Worm (Caenorhabditis elegans) whole organism, L3 larva: Measurements from ENCODE around the gene ZK1098.11.
A peak's percentile ranks its signal among the peaks of the same experiment; 100 is the strongest.

Experiments used
- R02D3.7 ChIP-seq: fragments of 150-350 bp; optimal IDR thresholded peaks from 2 replicates; lab custom pipeline; 2014; ENCODE audit warnings: missing biosample characterization, missing genetic modification characterization
- ZK546.5 ChIP-seq: sonication (generic microtip); optimal IDR thresholded peaks from 2 replicates; lab custom pipeline; 2017; ENCODE audit warnings: missing biosample characterization, missing genetic modification characterization
- ama-1 ChIP-seq: fragments of 150-350 bp; optimal IDR thresholded peaks from 2 replicates; lab custom pipeline; 2018
- ceh-28 ChIP-seq: fragments of 150-350 bp; optimal IDR thresholded peaks from 2 replicates; lab custom pipeline; 2014; ENCODE audit warnings: missing biosample characterization, missing genetic modification reagents, missing genetic modification characterization
- ceh-82 ChIP-seq: fragments of 150-350 bp; optimal IDR thresholded peaks from 2 replicates; lab custom pipeline; 2014; ENCODE audit warnings: missing biosample characterization, missing genetic modification characterization
- daf-12 ChIP-seq: fragments of 150-350 bp; optimal IDR thresholded peaks from 2 replicates; lab custom pipeline; 2014; ENCODE audit warnings: missing biosample characterization, missing genetic modification reagents, missing genetic modification characterization
- egl-27 ChIP-seq: sonication (generic microtip); optimal IDR thresholded peaks from 4 replicates; lab custom pipeline; 2017; ENCODE audit warnings: missing biosample characterization, missing genetic modification reagents, missing genetic modification characterization
- elt-1 ChIP-seq: fragments of 150-350 bp; optimal IDR thresholded peaks from 2 replicates; lab custom pipeline; 2014; ENCODE audit warnings: missing biosample characterization, missing genetic modification characterization
- elt-2 ChIP-seq: sonication (generic microtip); optimal IDR thresholded peaks from 2 replicates; lab custom pipeline; 2016; ENCODE audit warnings: missing genetic modification reagents, mild to moderate bottlenecking, missing genetic modification characterization, missing compliant biosample characterization
- eor-1 ChIP-seq, 2 experiments: fragments of 150-350 bp; optimal IDR thresholded peaks; 2 replicates each; lab custom pipeline; 2014 to 2018; ENCODE audit warnings: missing biosample characterization in 2 of 2, missing genetic modification characterization in 2 of 2
- fkh-10 ChIP-seq: sonication (generic microtip); optimal IDR thresholded peaks from 2 replicates; lab custom pipeline; 2017; ENCODE audit warnings: missing biosample characterization, missing genetic modification reagents, missing genetic modification characterization
- fkh-2 ChIP-seq: fragments of 150-350 bp; optimal IDR thresholded peaks from 2 replicates; lab custom pipeline; 2014; ENCODE audit warnings: missing biosample characterization, missing genetic modification reagents, missing genetic modification characterization
- fos-1 ChIP-seq: fragments of 150-350 bp; optimal IDR thresholded peaks from 2 replicates; lab custom pipeline; 2014; ENCODE audit warnings: missing biosample characterization, missing genetic modification characterization
- hmg-11 ChIP-seq: sonication (generic microtip); optimal IDR thresholded peaks from 2 replicates; lab custom pipeline; 2016; ENCODE audit warnings: missing genetic modification characterization, missing compliant biosample characterization
- jun-1 ChIP-seq: fragments of 150-350 bp; optimal IDR thresholded peaks from 2 replicates; lab custom pipeline; 2014; ENCODE audit warnings: missing biosample characterization, missing genetic modification reagents, missing genetic modification characterization
- lin-15B ChIP-seq: fragments of 150-350 bp; optimal IDR thresholded peaks from 2 replicates; lab custom pipeline; 2014; ENCODE audit warnings: missing biosample characterization, missing genetic modification characterization
- lin-39 ChIP-seq: fragments of 150-350 bp; optimal IDR thresholded peaks from 2 replicates; lab custom pipeline; 2018; ENCODE audit warnings: missing biosample characterization, missing genetic modification reagents, missing genetic modification characterization
- lsy-12 ChIP-seq: sonication (generic microtip); optimal IDR thresholded peaks from 2 replicates; lab custom pipeline; 2016; ENCODE audit warnings: mild to moderate bottlenecking, missing genetic modification characterization, missing compliant biosample characterization
- mdl-1 ChIP-seq: fragments of 150-350 bp; optimal IDR thresholded peaks from 2 replicates; lab custom pipeline; 2014; ENCODE audit warnings: missing biosample characterization, missing genetic modification characterization
- mml-1 ChIP-seq: fragments of 150-350 bp; sonication (generic microtip); optimal IDR thresholded peaks from 3 replicates; lab custom pipeline; 2014; ENCODE audit warnings: missing biosample characterization, missing genetic modification characterization
- nfya-1 ChIP-seq: sonication (generic microtip); optimal IDR thresholded peaks from 2 replicates; lab custom pipeline; 2017; ENCODE audit warnings: missing genetic modification characterization, mild to moderate bottlenecking, missing compliant biosample characterization, antibody characterized with exemption, moderate library complexity; ENCODE audit not compliant: insufficient read depth
- nhr-11 ChIP-seq: fragments of 150-350 bp; optimal IDR thresholded peaks from 2 replicates; lab custom pipeline; 2014; ENCODE audit warnings: missing biosample characterization, missing genetic modification characterization
- nhr-12 ChIP-seq: fragments of 150-350 bp; optimal IDR thresholded peaks from 2 replicates; lab custom pipeline; 2014; ENCODE audit warnings: missing biosample characterization, missing genetic modification characterization
- nhr-23 ChIP-seq: fragments of 150-350 bp; optimal IDR thresholded peaks from 2 replicates; lab custom pipeline; 2014; ENCODE audit warnings: missing biosample characterization, missing genetic modification reagents, missing genetic modification characterization
- nhr-237 ChIP-seq: fragments of 150-350 bp; optimal IDR thresholded peaks from 2 replicates; lab custom pipeline; 2014; ENCODE audit warnings: missing biosample characterization, missing genetic modification characterization
- nhr-25 ChIP-seq: sonication (generic microtip); optimal IDR thresholded peaks from 2 replicates; lab custom pipeline; 2017; ENCODE audit warnings: missing biosample characterization, missing genetic modification characterization
- nhr-28 ChIP-seq: fragments of 150-350 bp; optimal IDR thresholded peaks from 2 replicates; lab custom pipeline; 2014; ENCODE audit warnings: missing biosample characterization, missing genetic modification characterization
- nhr-43 ChIP-seq: sonication (generic microtip); optimal IDR thresholded peaks from 2 replicates; lab custom pipeline; 2016; ENCODE audit warnings: mild to moderate bottlenecking, missing genetic modification characterization, missing compliant biosample characterization; ENCODE audit not compliant: poor library complexity, severe bottlenecking
- nhr-67 ChIP-seq: fragments of 150-350 bp; optimal IDR thresholded peaks from 2 replicates; lab custom pipeline; 2014; ENCODE audit warnings: missing biosample characterization, missing genetic modification characterization
- nhr-77 ChIP-seq: fragments of 150-350 bp; optimal IDR thresholded peaks from 2 replicates; lab custom pipeline; 2014; ENCODE audit warnings: missing biosample characterization, missing genetic modification characterization
- pha-4 ChIP-seq: fragments of 150-350 bp; optimal IDR thresholded peaks from 2 replicates; lab custom pipeline; 2014; ENCODE audit warnings: missing biosample characterization, missing genetic modification reagents, missing genetic modification characterization
- pqm-1 ChIP-seq: fragments of 150-350 bp; optimal IDR thresholded peaks from 2 replicates; lab custom pipeline; 2017; ENCODE audit warnings: missing biosample characterization, missing genetic modification characterization, inconsistent platforms
- sea-2 ChIP-seq: fragments of 150-350 bp; sonication (generic microtip); optimal IDR thresholded peaks from 4 replicates; lab custom pipeline; 2014; ENCODE audit warnings: missing biosample characterization, missing genetic modification reagents, missing genetic modification characterization
- skn-1 ChIP-seq: fragments of 150-350 bp; optimal IDR thresholded peaks from 2 replicates; lab custom pipeline; 2014; ENCODE audit warnings: missing biosample characterization, missing genetic modification characterization
- tbx-2 ChIP-seq: sonication (generic microtip); optimal IDR thresholded peaks from 2 replicates; lab custom pipeline; 2016; ENCODE audit warnings: mild to moderate bottlenecking, missing genetic modification characterization, missing compliant biosample characterization
- unc-39 ChIP-seq: sonication (generic microtip); optimal IDR thresholded peaks from 4 replicates; lab custom pipeline; 2017; ENCODE audit warnings: missing biosample characterization, missing genetic modification characterization
- unc-62 ChIP-seq: fragments of 150-350 bp; sonication (generic microtip); optimal IDR thresholded peaks from 4 replicates; lab custom pipeline; 2014; ENCODE audit warnings: missing biosample characterization, missing genetic modification reagents, missing genetic modification characterization
- zag-1 ChIP-seq: fragments of 150-350 bp; optimal IDR thresholded peaks from 2 replicates; lab custom pipeline; 2014; ENCODE audit warnings: missing biosample characterization, missing genetic modification characterization
- ztf-11 ChIP-seq: fragments of 150-350 bp; optimal IDR thresholded peaks from 2 replicates; lab custom pipeline; 2014; ENCODE audit warnings: missing biosample characterization, missing genetic modification characterization
- ztf-4 ChIP-seq: fragments of 150-350 bp; optimal IDR thresholded peaks from 2 replicates; lab custom pipeline; 2014; ENCODE audit warnings: missing biosample characterization, missing genetic modification characterization

Gene ZK1098.11

ce11 chrIII:9509764-9510370, 46.5 kb upstream of the ZK1098.11 start:
- TF ChIP-seq daf-12 (no peak), elt-1 (tag; lab: Kevin White, UChicago) (no peak), ztf-11 (tag; lab: Kevin White, UChicago) (no peak), mdl-1 (tag; lab: Kevin White, UChicago) (no peak), pqm-1 (tag; lab: Kevin White, UChicago) (no peak), fkh-2 (tag; lab: Kevin White, UChicago) (no peak), nhr-11 (tag; lab: Kevin White, UChicago) (no peak), ZK546.5 (tag; lab: Kevin White, UChicago) (no peak), ama-1 (lab: Kevin White, UChicago) (peak; percentile 78), zag-1 (tag; lab: Kevin White, UChicago) (no peak), nhr-67 (tag; lab: Kevin White, UChicago) (no peak), nhr-25 (tag; lab: Kevin White, UChicago) (no peak), skn-1 (tag; lab: Kevin White, UChicago) (no peak), eor-1 (tag; optimal IDR thresholded peaks at IDR 0.05; lab: Kevin White, UChicago) (no peak), hmg-11 (tag; lab: Kevin White, UChicago) (no peak), jun-1 (tag; lab: Kevin White, UChicago) (no peak), elt-2 (tag; lab: Kevin White, UChicago) (peak; percentile 29), lsy-12 (tag; lab: Kevin White, UChicago) (peak; percentile 49), ceh-82 (tag; lab: Kevin White, UChicago) (no peak), nhr-237 (tag; lab: Kevin White, UChicago) (no peak), pha-4 (tag; lab: Kevin White, UChicago) (peak; percentile 3), nhr-28 (tag; lab: Kevin White, UChicago) (no peak), nhr-43 (tag; lab: Kevin White, UChicago) (peak; percentile 50), unc-62 (GFP tag; lab: Kevin White, UChicago) (no peak), nhr-23 (peak; percentile 3), R02D3.7 (tag; lab: Kevin White, UChicago) (no peak), tbx-2 (tag; lab: Kevin White, UChicago) (peak; percentile 28), fkh-10 (no peak), nhr-77 (tag; lab: Kevin White, UChicago) (peak; percentile 59), ceh-28 (no peak), ztf-4 (tag; lab: Kevin White, UChicago) (peak; percentile 47), nhr-12 (no peak), lin-15B (tag; lab: Kevin White, UChicago) (no peak), lin-39 (tag; lab: Kevin White, UChicago) (no peak), fos-1 (tag; lab: Kevin White, UChicago) (no peak), nfya-1 (tag; lab: Kevin White, UChicago) (peak; percentile 31)

ce11 chrIII:9511055-9511520, 45.3 kb upstream of the ZK1098.11 start, which contains the start of gene F55H2.5:
TSS of gene F55H2.5 (plus strand) at chrIII:9511470.
- no peak for TF ChIP-seq nhr-11 (tag; lab: Kevin White, UChicago)
- no peak for TF ChIP-seq ZK546.5 (tag; lab: Kevin White, UChicago)
- TF ChIP-seq lin-39 (tag; lab: Kevin White, UChicago) = no peak
- TF ChIP-seq skn-1 (tag; lab: Kevin White, UChicago) = no peak
- TF ChIP-seq unc-39 = no peak
- TF ChIP-seq pha-4 (tag; lab: Kevin White, UChicago) = peak; percentile 5
- TF ChIP-seq nhr-28 (tag; lab: Kevin White, UChicago) = no peak
- no peak for TF ChIP-seq nhr-237 (tag; lab: Kevin White, UChicago)
- no peak for TF ChIP-seq zag-1 (tag; lab: Kevin White, UChicago)
- TF ChIP-seq sea-2 (GFP tag; lab: Kevin White, UChicago) = no peak
- no peak for TF ChIP-seq elt-1 (tag; lab: Kevin White, UChicago)
- no peak for TF ChIP-seq mml-1 (tag; lab: Kevin White, UChicago)
- TF ChIP-seq nhr-23 = no peak
- no peak for TF ChIP-seq elt-2 (tag; lab: Kevin White, UChicago)
- TF ChIP-seq lin-15B (tag; lab: Kevin White, UChicago) = peak; percentile 2
- peak; percentile 18 for TF ChIP-seq nfya-1 (tag; lab: Kevin White, UChicago)
- TF ChIP-seq fkh-2 (tag; lab: Kevin White, UChicago) = no peak
- TF ChIP-seq jun-1 (tag; lab: Kevin White, UChicago) = no peak
- peak; percentile 31 for TF ChIP-seq hmg-11 (tag; lab: Kevin White, UChicago)
- TF ChIP-seq tbx-2 (tag; lab: Kevin White, UChicago) = no peak
- no peak for TF ChIP-seq egl-27 (tag; lab: Kevin White, UChicago)
- TF ChIP-seq nhr-12 = no peak
- peak; percentile 43 for TF ChIP-seq ama-1 (lab: Kevin White, UChicago)
- TF ChIP-seq, all 47 proteins: peak for 5
